Fruit fly (Drosophila melanogaster) whole organism, embryonic: ENCODE results near the gene CG3534.

ENCODE experiments used
- Abd-B ChIP-seq: fragments of 200-800 bp; sonication (Bioruptor generic); optimal IDR thresholded peaks from 2 replicates; lab custom pipeline; 2018; ENCODE audit warnings: missing biosample characterization, mild to moderate bottlenecking, missing genetic modification characterization, moderate library complexity
- B-H2 ChIP-seq: fragments of 200-800 bp; sonication (Bioruptor generic); optimal IDR thresholded peaks from 2 replicates; lab custom pipeline; 2018; ENCODE audit warnings: missing biosample characterization, mild to moderate bottlenecking, missing genetic modification characterization
- Blimp-1 ChIP-seq: fragments of 200-800 bp; sonication (Bioruptor generic); optimal IDR thresholded peaks from 3 replicates; lab custom pipeline; 2018; ENCODE audit warnings: missing biosample characterization, missing genetic modification characterization, mild to moderate bottlenecking, moderate library complexity, missing genetic modification reagents
- CG10543 ChIP-seq: fragments of 200-800 bp; sonication (Bioruptor generic); optimal IDR thresholded peaks from 3 replicates; lab custom pipeline; 2017; ENCODE audit warnings: missing biosample characterization, mild to moderate bottlenecking, missing genetic modification characterization, moderate library complexity
- CG11085 ChIP-seq: fragments of 200-800 bp; sonication (Bioruptor generic); IDR thresholded peaks from 2 replicates; pipeline ENCODE4 v1.3.6; 2022; ENCODE audit warnings: missing biosample characterization, missing genetic modification characterization
- CG12219 ChIP-seq: fragments of 200-800 bp; sonication (Bioruptor generic); optimal IDR thresholded peaks from 3 replicates; lab custom pipeline; 2018; ENCODE audit warnings: missing biosample characterization, mild to moderate bottlenecking, missing genetic modification characterization
- CG12236 ChIP-seq: fragments of 200-800 bp; sonication (Bioruptor generic); optimal IDR thresholded peaks from 2 replicates; lab custom pipeline; 2016; ENCODE audit warnings: missing biosample characterization, missing genetic modification characterization
- CG12744 ChIP-seq: fragments of 200-800 bp; sonication (Bioruptor generic); optimal IDR thresholded peaks from 2 replicates; lab custom pipeline; 2016; ENCODE audit warnings: missing biosample characterization, missing genetic modification characterization
- CG13424 ChIP-seq: fragments of 200-800 bp; sonication (Bioruptor generic); optimal IDR thresholded peaks from 2 replicates; lab custom pipeline; 2019; ENCODE audit warnings: missing biosample characterization, mild to moderate bottlenecking, missing genetic modification characterization, moderate library complexity
- CG16815 ChIP-seq: fragments of 200-800 bp; sonication (Bioruptor generic); optimal IDR thresholded peaks from 3 replicates; lab custom pipeline; 2017; ENCODE audit warnings: missing biosample characterization, mild to moderate bottlenecking, missing genetic modification characterization
- CG18476 ChIP-seq: fragments of 200-800 bp; sonication (Bioruptor generic); optimal IDR thresholded peaks from 2 replicates; lab custom pipeline; 2016; ENCODE audit warnings: missing biosample characterization, mild to moderate bottlenecking, missing genetic modification characterization
- CG18599 ChIP-seq: fragments of 200-800 bp; sonication (Bioruptor generic); optimal IDR thresholded peaks from 3 replicates; lab custom pipeline; 2017; ENCODE audit warnings: missing biosample characterization, missing genetic modification characterization, mild to moderate bottlenecking, moderate library complexity, missing genetic modification reagents
- CG18619 ChIP-seq: fragments of 200-800 bp; sonication (Bioruptor generic); optimal IDR thresholded peaks from 3 replicates; lab custom pipeline; 2017; ENCODE audit warnings: missing biosample characterization, mild to moderate bottlenecking, missing genetic modification characterization
- CG2678 ChIP-seq: fragments of 200-800 bp; sonication (Bioruptor generic); optimal IDR thresholded peaks from 3 replicates; lab custom pipeline; 2019; ENCODE audit warnings: missing biosample characterization, mild to moderate bottlenecking, missing genetic modification characterization, moderate library complexity
- CG3838 ChIP-seq: fragments of 200-800 bp; sonication (Bioruptor generic); optimal IDR thresholded peaks from 3 replicates; lab custom pipeline; 2016; ENCODE audit warnings: missing biosample characterization, missing genetic modification characterization
- CG4282 ChIP-seq: fragments of 200-800 bp; sonication (Bioruptor generic); optimal IDR thresholded peaks from 2 replicates; lab custom pipeline; 2016; ENCODE audit warnings: missing biosample characterization, missing genetic modification characterization
- CG5953 ChIP-seq: fragments of 200-800 bp; sonication (Bioruptor generic); IDR thresholded peaks from 2 replicates; pipeline ENCODE4 v1.3.6; 2022; ENCODE audit warnings: missing biosample characterization, missing genetic modification characterization
- CG6765 ChIP-seq: fragments of 200-800 bp; sonication (Bioruptor generic); optimal IDR thresholded peaks from 3 replicates; lab custom pipeline; 2017; ENCODE audit warnings: missing biosample characterization, mild to moderate bottlenecking, missing genetic modification characterization
- CG9932 ChIP-seq: fragments of 200-800 bp; sonication (Bioruptor generic); IDR thresholded peaks from 2 replicates; pipeline ENCODE4 v1.3.6; 2022; ENCODE audit warnings: missing biosample characterization, missing genetic modification characterization
- Dek ChIP-seq: fragments of 200-800 bp; sonication (Bioruptor generic); optimal IDR thresholded peaks from 3 replicates; lab custom pipeline; 2019; ENCODE audit warnings: missing biosample characterization, mild to moderate bottlenecking, missing genetic modification characterization, moderate library complexity
- Dip3 ChIP-seq: fragments of 200-800 bp; sonication (Bioruptor generic); optimal IDR thresholded peaks from 3 replicates; lab custom pipeline; 2016; ENCODE audit warnings: missing biosample characterization, missing genetic modification characterization
- HHEX ChIP-seq: fragments of 200-800 bp; sonication (Bioruptor generic); optimal IDR thresholded peaks from 3 replicates; lab custom pipeline; 2017; ENCODE audit warnings: missing biosample characterization, mild to moderate bottlenecking, missing genetic modification characterization, missing genetic modification reagents
- HLHmδ ChIP-seq: fragments of 200-800 bp; sonication (Bioruptor generic); optimal IDR thresholded peaks from 2 replicates; lab custom pipeline; 2018; ENCODE audit warnings: missing biosample characterization, mild to moderate bottlenecking, missing genetic modification characterization, moderate library complexity
- Hr3 ChIP-seq: fragments of 200-800 bp; sonication (Bioruptor generic); optimal IDR thresholded peaks from 3 replicates; lab custom pipeline; 2016; ENCODE audit warnings: missing biosample characterization, missing genetic modification characterization
- Hsf ChIP-seq: fragments of 200-800 bp; sonication (Bioruptor generic); optimal IDR thresholded peaks from 3 replicates; lab custom pipeline; 2016; ENCODE audit warnings: missing biosample characterization, missing genetic modification characterization
- NfI ChIP-seq: fragments of 200-800 bp; sonication (Bioruptor generic); optimal IDR thresholded peaks from 3 replicates; lab custom pipeline; 2018; ENCODE audit warnings: missing biosample characterization, mild to moderate bottlenecking, missing genetic modification characterization, moderate library complexity
- PHDP ChIP-seq: fragments of 200-800 bp; sonication (Bioruptor generic); optimal IDR thresholded peaks from 3 replicates; lab custom pipeline; 2018; ENCODE audit warnings: missing biosample characterization, mild to moderate bottlenecking, missing genetic modification characterization, moderate library complexity
- Taf1 ChIP-seq: fragments of 200-800 bp; sonication (Bioruptor generic); IDR thresholded peaks from 2 replicates; pipeline ENCODE4 v1.3.6; 2022; ENCODE audit warnings: missing biosample characterization, missing genetic modification characterization
- ab ChIP-seq: fragments of 200-800 bp; sonication (Bioruptor generic); optimal IDR thresholded peaks from 2 replicates; lab custom pipeline; 2016; ENCODE audit warnings: missing biosample characterization, missing genetic modification characterization
- abd-A ChIP-seq: fragments of 200-800 bp; sonication (Bioruptor generic); optimal IDR thresholded peaks from 3 replicates; lab custom pipeline; 2019; ENCODE audit warnings: missing biosample characterization, mild to moderate bottlenecking, missing genetic modification characterization, moderate library complexity
- al ChIP-seq: fragments of 200-800 bp; sonication (Bioruptor generic); IDR thresholded peaks from 2 replicates; pipeline ENCODE4 v1.3.6; 2022; ENCODE audit warnings: missing biosample characterization, missing genetic modification characterization
- ap ChIP-seq: fragments of 200-800 bp; sonication (Bioruptor generic); IDR thresholded peaks from 2 replicates; pipeline ENCODE4 v1.3.6; 2022; ENCODE audit warnings: missing biosample characterization, missing genetic modification characterization
- ewg ChIP-seq: fragments of 200-800 bp; sonication (Bioruptor generic); optimal IDR thresholded peaks from 3 replicates; lab custom pipeline; 2017; ENCODE audit warnings: mild to moderate bottlenecking, missing biosample characterization, missing genetic modification reagents, missing genetic modification characterization
- fu2 ChIP-seq: fragments of 200-800 bp; sonication (Bioruptor generic); optimal IDR thresholded peaks from 2 replicates; lab custom pipeline; 2016; ENCODE audit warnings: missing biosample characterization, missing genetic modification characterization
- gcm ChIP-seq: fragments of 200-800 bp; sonication (Bioruptor generic); optimal IDR thresholded peaks from 2 replicates; lab custom pipeline; 2019; ENCODE audit warnings: missing biosample characterization, mild to moderate bottlenecking, missing genetic modification characterization, moderate library complexity
- grn ChIP-seq: fragments of 200-800 bp; sonication (Bioruptor generic); optimal IDR thresholded peaks from 3 replicates; lab custom pipeline; 2017; ENCODE audit warnings: missing biosample characterization, missing genetic modification characterization
- gro ChIP-seq: fragments of 200-800 bp; sonication (Bioruptor generic); optimal IDR thresholded peaks from 2 replicates; lab custom pipeline; 2016; ENCODE audit warnings: missing biosample characterization, missing genetic modification characterization
- jing ChIP-seq: fragments of 200-800 bp; sonication (Bioruptor generic); optimal IDR thresholded peaks from 2 replicates; lab custom pipeline; 2018; ENCODE audit warnings: missing biosample characterization, mild to moderate bottlenecking, missing genetic modification characterization
- kah ChIP-seq: fragments of 200-800 bp; sonication (Bioruptor generic); optimal IDR thresholded peaks from 2 replicates; lab custom pipeline; 2018; ENCODE audit warnings: missing biosample characterization, mild to moderate bottlenecking, missing genetic modification characterization
- kni ChIP-seq: fragments of 200-800 bp; sonication (Bioruptor generic); optimal IDR thresholded peaks from 3 replicates; lab custom pipeline; 2017; ENCODE audit warnings: mild to moderate bottlenecking, missing biosample characterization, missing genetic modification reagents, missing genetic modification characterization
- lilli ChIP-seq: fragments of 200-800 bp; sonication (Bioruptor generic); optimal IDR thresholded peaks from 3 replicates; lab custom pipeline; 2016; ENCODE audit warnings: missing biosample characterization, missing genetic modification characterization
- lov ChIP-seq, 2 experiments: fragments of 200-800 bp in 1 of 2; fragments of >200 bp in 1 of 2; sonication (Bioruptor generic) in 1 of 2; IDR thresholded peaks in 1 of 2; optimal IDR thresholded peaks in 1 of 2; 2 replicates in 1 of 2; 3 replicates in 1 of 2; pipeline versions ENCODE4 v1.3.6 to Lab custom; 2017 to 2022; ENCODE audit warnings: missing biosample characterization in 1 of 2, missing genetic modification characterization in 1 of 2
- maf-S ChIP-seq: fragments of 200-800 bp; sonication (Bioruptor generic); optimal IDR thresholded peaks from 2 replicates; lab custom pipeline; 2016; ENCODE audit warnings: missing biosample characterization, missing genetic modification characterization
- phol ChIP-seq: fragments of 200-800 bp; sonication (Bioruptor generic); optimal IDR thresholded peaks from 3 replicates; lab custom pipeline; 2018; ENCODE audit warnings: missing biosample characterization, mild to moderate bottlenecking, missing genetic modification characterization, moderate library complexity
- pita ChIP-seq: fragments of 200-800 bp; sonication (Bioruptor generic); optimal IDR thresholded peaks from 2 replicates; lab custom pipeline; 2017; ENCODE audit warnings: missing biosample characterization, mild to moderate bottlenecking, missing genetic modification characterization
- psq ChIP-seq: fragments of 200-800 bp; sonication (Bioruptor generic); optimal IDR thresholded peaks from 2 replicates; lab custom pipeline; 2017; ENCODE audit warnings: missing biosample characterization, missing genetic modification characterization
- sc ChIP-seq, 3 experiments: fragments of >200 bp in 2 of 3; fragments of 200-800 bp in 1 of 3; sonication (Bioruptor generic) in 1 of 3; optimal IDR thresholded peaks; 2 replicates in 2 of 3; 3 replicates in 1 of 3; lab custom pipeline; 2017; ENCODE audit warnings: mild to moderate bottlenecking in 1 of 3, missing biosample characterization in 1 of 3, missing genetic modification characterization in 1 of 3, missing genetic modification reagents in 1 of 3
- sr ChIP-seq: fragments of 200-800 bp; sonication (Bioruptor generic); IDR thresholded peaks from 3 replicates; pipeline ENCODE4 v1.3.6; 2022; ENCODE audit warnings: missing biosample characterization, missing genetic modification characterization
- tap ChIP-seq: fragments of 200-800 bp; optimal IDR thresholded peaks from 3 replicates; lab custom pipeline; 2019; ENCODE audit warnings: missing biosample characterization, mild to moderate bottlenecking, missing genetic modification characterization, moderate library complexity
- twi ChIP-seq: fragments of 200-800 bp; optimal IDR thresholded peaks from 2 replicates; lab custom pipeline; 2019; ENCODE audit warnings: missing biosample characterization, mild to moderate bottlenecking, missing genetic modification characterization, moderate library complexity

Gene CG3534

dm6 chr3R:17020956-17021355, 24.7 kb downstream of the CG3534 start, which contains the start of gene Adsl (continued):
- no peak for TF ChIP-seq abd-A (tag; lab: Kevin White, UChicago)
- TF ChIP-seq Dek (tag; lab: Kevin White, UChicago): no peak
- peak; percentile 79 for TF ChIP-seq HHEX (GFP tag; lab: Kevin White, UChicago)
- no peak for TF ChIP-seq sc (optimal IDR thresholded peaks at IDR 0.05; lab: Kevin White, UChicago)
- TF ChIP-seq sc (GFP tag; optimal IDR thresholded peaks at IDR 0.05; lab: Kevin White, UChicago): peak; percentile 67
- no peak for TF ChIP-seq jing (GFP tag; lab: Kevin White, UChicago)
- TF ChIP-seq CG3838 (GFP tag; lab: Kevin White, UChicago): no peak
- TF ChIP-seq CG18619 (GFP tag; lab: Kevin White, UChicago): peak; percentile 74
- no peak for TF ChIP-seq Dip3
- TF ChIP-seq gcm: peak; percentile 76
- TF ChIP-seq Blimp-1: no peak
- no peak for TF ChIP-seq CG12744
- peak; percentile 48 for TF ChIP-seq ewg (GFP tag; lab: Kevin White, UChicago)
- no peak for TF ChIP-seq CG16815
- TF ChIP-seq CG12219: peak; percentile 76
- TF ChIP-seq Hsf: peak; percentile 32
- TF ChIP-seq twi: no peak
- no peak for TF ChIP-seq ab
- TF ChIP-seq Taf1 (GFP tag; lab: Robert Waterston, UW): no peak
- no peak for TF ChIP-seq maf-S (GFP tag; lab: Kevin White, UChicago)
- TF ChIP-seq kah (GFP tag; lab: Kevin White, UChicago): peak; percentile 82
- TF ChIP-seq CG6765: peak; percentile 78
- TF ChIP-seq CG13424: no peak
- peak; percentile 48 for TF ChIP-seq tap (tag; lab: Kevin White, UChicago)
- TF ChIP-seq PHDP (tag; lab: Kevin White, UChicago): no peak
- no peak for TF ChIP-seq sr
- TF ChIP-seq gro (GFP tag; lab: Kevin White, UChicago): no peak
- TF ChIP-seq phol: peak; percentile 77
- no peak for TF ChIP-seq B-H2 (GFP tag; lab: Kevin White, UChicago)
- no peak for TF ChIP-seq Hr3 (GFP tag; lab: Kevin White, UChicago)
- TF ChIP-seq CG9932 (GFP tag; lab: Robert Waterston, UW): no peak
- TF ChIP-seq kni (GFP tag; lab: Kevin White, UChicago): peak; percentile 50
- TF ChIP-seq CG2678: no peak
- no peak for TF ChIP-seq ap (GFP tag; lab: Robert Waterston, UW)
- 0 out of 2 replicates have a peak, but pooled peaks have one; percentile 36 for TF ChIP-seq CG5953
- TF ChIP-seq pita (GFP tag; lab: Kevin White, UChicago): no peak
- TF ChIP-seq CG12236: no peak
- no peak for TF ChIP-seq Abd-B (GFP tag; lab: Kevin White, UChicago)
- no peak for TF ChIP-seq lilli (GFP tag; lab: Kevin White, UChicago)
- no peak for TF ChIP-seq CG11085 (GFP tag; lab: Robert Waterston, UW)
- TF ChIP-seq NfI (GFP tag; lab: Kevin White, UChicago): peak; percentile 83
- peak; percentile 71 for TF ChIP-seq CG18599 (GFP tag; lab: Kevin White, UChicago)
- TF ChIP-seq CG4282 (GFP tag; lab: Kevin White, UChicago): no peak
- no peak for TF ChIP-seq fu2
- TF ChIP-seq al: no peak
- TF ChIP-seq CG10543 (GFP tag; lab: Kevin White, UChicago): no peak
- TF ChIP-seq grn: peak; percentile 43
- TF ChIP-seq lov (optimal IDR thresholded peaks at IDR 0.05; lab: Kevin White, UChicago): no peak
- TF ChIP-seq lov (GFP tag; IDR thresholded peaks at IDR 0.05; lab: Robert Waterston, UW): peak; percentile 77; the same call in 2 of the 3 replicates
- TF ChIP-seq HLHmδ (GFP tag; lab: Kevin White, UChicago): peak; percentile 67
- no peak for TF ChIP-seq psq (GFP tag; lab: Kevin White, UChicago)
- no peak for TF ChIP-seq CG18476
